Fruit fly (Drosophila melanogaster): ENCODE measurements around the gene CG43391.
"Not testable (repeated sequence)": the region's sequence is repeated elsewhere in the genome, so short reads cannot be mapped to it uniquely, and the experiment has no call there.

Gene CG43391

DNA sequence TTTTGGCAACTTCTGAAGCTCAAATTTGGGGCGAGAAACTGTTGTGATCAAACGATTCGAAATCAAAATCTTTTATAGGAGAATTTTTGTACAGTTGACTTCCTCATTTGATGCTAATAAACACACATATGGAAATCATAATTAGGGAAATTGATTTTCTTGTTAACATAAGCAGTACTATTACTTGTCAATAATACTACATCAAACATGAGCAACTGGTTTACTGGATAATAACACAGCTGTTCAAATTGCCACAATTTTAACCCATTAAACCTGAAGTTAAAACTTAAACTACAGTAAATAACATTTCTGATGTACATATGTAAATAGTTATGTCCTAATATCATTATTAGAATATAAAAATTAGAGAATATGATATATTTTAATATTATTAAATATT lies 900 bp downstream of the CG43391 start, which contains the start of gene CG43390:
CG43390 (minus strand) TSS at position 32 of the 400 bp plus-strand sequence.
- no peak for TF ChIP-seq CG14711 (tag; optimal IDR thresholded peaks at IDR 0.05)
- no peak for TF ChIP-seq CG33017 (tag; optimal IDR thresholded peaks at IDR 0.05)
- no peak for TF ChIP-seq ovo (GFP tag; optimal IDR thresholded peaks at IDR 0.05)
- TF ChIP-seq pad (GFP tag; optimal IDR thresholded peaks at IDR 0.05) = no peak
- TF ChIP-seq CG5204 (GFP tag; optimal IDR thresholded peaks at IDR 0.05) = no peak

DNA sequence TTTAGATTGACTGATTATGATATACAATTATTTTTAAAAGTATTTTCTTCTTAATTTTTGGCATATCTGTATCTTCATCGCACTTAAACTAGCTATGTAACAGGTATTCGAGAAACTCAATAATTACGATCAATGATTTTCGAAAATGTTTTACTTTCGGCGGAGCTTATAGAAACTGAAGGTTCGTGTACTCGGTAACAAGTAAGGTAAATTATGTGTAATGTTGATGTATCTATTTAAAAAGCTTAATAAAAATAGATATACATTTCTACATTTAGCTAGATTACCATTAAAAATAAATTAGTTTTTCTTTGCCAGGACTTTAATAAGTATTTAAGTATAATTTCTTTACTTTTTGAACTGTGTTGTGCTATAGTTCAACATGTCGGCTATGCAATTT lies 2.0 kb downstream of the CG43391 start:
- no peak for TF ChIP-seq Clk (GFP tag; optimal IDR thresholded peaks at IDR 0.05)
- no peak for TF ChIP-seq ovo (GFP tag; optimal IDR thresholded peaks at IDR 0.05)
- TF ChIP-seq pad (GFP tag; optimal IDR thresholded peaks at IDR 0.05) = no peak
- no peak for TF ChIP-seq CG7101 (tag; optimal IDR thresholded peaks at IDR 0.05)
- no peak for TF ChIP-seq CG11617 (GFP tag; optimal IDR thresholded peaks at IDR 0.05)
- TF ChIP-seq toe (GFP tag; optimal IDR thresholded peaks at IDR 0.05) = no peak
- no peak for TF ChIP-seq CG14711 (tag; optimal IDR thresholded peaks at IDR 0.05)
- no peak for TF ChIP-seq cnc (optimal IDR thresholded peaks at IDR 0.05)
- TF ChIP-seq Mnt (GFP tag; optimal IDR thresholded peaks at IDR 0.05) = no peak
- no peak for TF ChIP-seq CG7045 (GFP tag; optimal IDR thresholded peaks at IDR 0.05)
- TF ChIP-seq bab1 (GFP tag; optimal IDR thresholded peaks at IDR 0.05) = no peak
- no peak for TF ChIP-seq cic (GFP tag; optimal IDR thresholded peaks at IDR 0.05)
- no peak for TF ChIP-seq tj (GFP tag; optimal IDR thresholded peaks at IDR 0.05)
- no peak for TF ChIP-seq kay (GFP tag; ENCODE audit: borderline replicate concordance)
- TF ChIP-seq CG5204 (GFP tag; optimal IDR thresholded peaks at IDR 0.05) = no peak
- TF ChIP-seq CG12768 (GFP tag; optimal IDR thresholded peaks at IDR 0.05) = no peak
- no peak for TF ChIP-seq CG33017 (tag; optimal IDR thresholded peaks at IDR 0.05)
- no peak for TF ChIP-seq CG1620 (GFP tag; optimal IDR thresholded peaks at IDR 0.05)

DNA sequence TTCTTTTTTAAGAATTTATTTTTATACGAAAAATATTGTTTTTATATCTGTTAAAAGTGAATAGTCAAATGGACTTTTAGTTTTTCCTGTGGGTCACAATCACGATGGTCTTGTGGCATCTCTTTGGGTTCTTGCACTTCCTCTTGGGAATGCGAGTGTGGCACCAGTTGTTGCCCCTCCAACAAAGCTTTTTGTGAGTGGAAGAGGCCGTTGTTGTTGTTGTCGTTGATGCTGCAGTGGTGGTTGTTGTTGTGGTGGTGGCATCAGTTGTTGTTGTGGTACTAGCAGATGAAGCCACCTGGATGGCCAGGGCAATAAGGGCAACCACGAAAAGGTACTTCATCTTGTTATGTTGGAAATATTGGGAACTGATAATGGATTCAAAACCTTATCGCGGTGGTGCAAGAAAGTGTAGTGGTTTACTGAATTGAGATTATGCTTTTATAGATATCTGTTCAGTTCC lies 2.6 kb downstream of the CG43391 start, which contains the start of gene CG33270:
CG33270 (minus strand) TSS at position 413 of the 463 bp plus-strand sequence.
- TF ChIP-seq toe (GFP tag; optimal IDR thresholded peaks at IDR 0.05) = no peak

DNA sequence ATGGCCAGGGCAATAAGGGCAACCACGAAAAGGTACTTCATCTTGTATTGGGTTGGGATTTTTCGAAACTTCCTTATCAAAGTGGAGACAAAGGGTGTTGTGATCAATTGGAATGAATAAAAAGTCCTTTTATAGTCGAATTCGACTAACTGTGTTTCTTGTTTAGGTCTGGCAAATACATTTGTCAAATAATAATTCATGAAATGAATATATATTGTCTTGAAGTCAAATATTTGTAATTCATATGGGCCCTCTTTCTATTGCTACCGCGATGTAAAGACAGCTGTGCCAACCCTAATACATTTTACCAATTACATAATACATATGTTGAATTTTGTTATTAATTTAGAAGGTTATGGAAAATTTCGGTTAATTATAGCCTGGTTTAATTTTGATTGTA lies 3.4 kb downstream of the CG43391 start, which contains the start of gene CG33271:
CG33271 (minus strand) TSS at position 101 of the 400 bp plus-strand sequence.
- TF ChIP-seq Hr96 (GFP tag; optimal IDR thresholded peaks at IDR 0.05) = no peak
- no peak for TF ChIP-seq cnc (optimal IDR thresholded peaks at IDR 0.05)
- no peak for TF ChIP-seq kay (GFP tag; ENCODE audit: borderline replicate concordance)
- TF ChIP-seq CG7045 (GFP tag; optimal IDR thresholded peaks at IDR 0.05) = no peak
- TF ChIP-seq toe (GFP tag; optimal IDR thresholded peaks at IDR 0.05) = no peak
- no peak for TF ChIP-seq bab1 (GFP tag; optimal IDR thresholded peaks at IDR 0.05)
- TF ChIP-seq cic (GFP tag; optimal IDR thresholded peaks at IDR 0.05) = no peak

DNA sequence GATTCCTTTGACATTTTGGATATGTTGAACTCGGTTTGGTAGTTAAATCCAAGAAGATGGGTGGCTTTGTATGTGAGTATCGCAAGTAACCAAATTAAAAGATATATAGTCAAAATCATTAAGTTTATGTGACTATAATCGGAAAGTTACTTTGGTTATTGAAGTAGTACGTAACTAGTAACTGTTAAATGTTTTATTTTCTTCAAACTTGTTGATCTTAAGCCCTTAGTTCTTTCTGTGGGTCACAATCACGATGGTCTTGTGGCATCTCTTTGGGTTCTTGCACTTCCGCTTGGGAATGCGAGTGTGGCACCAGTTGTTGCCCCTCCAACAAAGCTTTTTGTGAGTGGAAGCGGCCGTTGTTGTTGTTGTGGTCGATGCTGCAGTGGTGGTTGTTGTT lies 3.9 kb downstream of the CG43391 start, which contains the start of gene CG33489:
CG33489 (minus strand) TSS at position 101 of the 400 bp plus-strand sequence.
- TF ChIP-seq cnc (optimal IDR thresholded peaks at IDR 0.05); CG11617 (GFP tag; optimal IDR thresholded peaks at IDR 0.05); kay (GFP tag; ENCODE audit: borderline replicate concordance): not testable (repeated sequence)

DNA sequence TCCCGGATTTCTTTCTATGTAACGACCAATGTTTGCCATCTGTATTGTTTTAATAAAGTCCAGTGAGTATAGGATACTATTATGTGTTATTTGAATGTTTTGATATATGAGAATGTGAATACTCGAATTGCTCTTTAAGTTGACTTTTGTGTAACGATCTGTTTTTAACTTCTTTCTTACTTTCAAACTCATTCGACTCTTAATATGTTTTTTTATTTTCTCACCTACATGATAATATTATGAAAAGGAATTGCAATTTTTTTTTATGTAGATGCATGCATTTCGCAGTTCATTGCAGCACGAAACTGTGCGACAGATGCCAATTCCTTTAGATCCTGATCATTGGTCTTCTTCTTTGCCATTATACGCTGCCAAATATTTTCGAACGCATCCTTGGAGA lies 6.3 kb downstream of the CG43391 start, which contains the start of gene CG33490:
CG33490 (minus strand) TSS at position 101 of the 400 bp plus-strand sequence.
- TF ChIP-seq kay (GFP tag; ENCODE audit: borderline replicate concordance) (no peak), CG33017 (tag; optimal IDR thresholded peaks at IDR 0.05) (no peak), CG7101 (tag; optimal IDR thresholded peaks at IDR 0.05) (no peak), CG5204 (GFP tag; optimal IDR thresholded peaks at IDR 0.05) (no peak), CG7045 (GFP tag; optimal IDR thresholded peaks at IDR 0.05) (no peak), Crg-1 (GFP tag; optimal IDR thresholded peaks at IDR 0.05) (no peak), cic (GFP tag; optimal IDR thresholded peaks at IDR 0.05) (no peak), CG12768 (GFP tag; optimal IDR thresholded peaks at IDR 0.05) (no peak), Hr96 (GFP tag; optimal IDR thresholded peaks at IDR 0.05) (no peak), pad (GFP tag; optimal IDR thresholded peaks at IDR 0.05) (no peak), CG11617 (GFP tag; optimal IDR thresholded peaks at IDR 0.05) (no peak), bab1 (GFP tag; optimal IDR thresholded peaks at IDR 0.05) (no peak), CG1620 (GFP tag; optimal IDR thresholded peaks at IDR 0.05) (no peak), Mnt (GFP tag; optimal IDR thresholded peaks at IDR 0.05) (no peak), Clk (GFP tag; optimal IDR thresholded peaks at IDR 0.05) (no peak)

DNA sequence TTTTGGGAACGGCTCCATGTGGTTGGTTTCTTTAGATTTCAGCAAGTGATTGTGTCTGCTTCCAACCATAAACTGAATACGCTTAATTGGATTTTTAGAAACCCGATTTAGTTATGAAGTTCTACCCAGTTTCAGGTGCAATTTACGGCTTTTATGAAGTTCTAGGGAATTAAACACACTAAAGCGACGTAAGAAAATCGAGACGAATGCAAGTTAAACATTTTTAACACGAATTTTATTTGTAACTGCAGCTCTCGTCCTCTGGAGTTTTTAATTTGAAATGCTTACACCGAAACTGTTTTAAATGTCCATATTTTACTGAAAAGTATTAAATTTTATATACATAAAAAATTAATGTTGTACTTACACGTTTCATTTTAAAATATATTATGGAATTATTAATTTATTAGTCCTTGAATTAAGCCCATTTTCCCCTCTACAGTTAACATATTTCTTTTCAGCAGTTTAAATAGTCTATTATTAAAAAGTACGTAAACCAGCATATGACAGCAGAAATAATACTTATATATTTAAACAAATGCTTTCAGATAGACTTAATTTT lies 16.8 kb downstream of the CG43391 start, which contains the start of the genes CG46412 and CG33267:
CG46412 (minus strand) TSS at position 101 of the 562 bp plus-strand sequence.
CG33267 (plus strand) TSS at position 512 of the 562 bp plus-strand sequence.
- TF ChIP-seq CG1620 (GFP tag; optimal IDR thresholded peaks at IDR 0.05) = no peak
- no peak for TF ChIP-seq bab1 (GFP tag; optimal IDR thresholded peaks at IDR 0.05)
- no peak for TF ChIP-seq toe (GFP tag; optimal IDR thresholded peaks at IDR 0.05)
- TF ChIP-seq cnc (optimal IDR thresholded peaks at IDR 0.05) = no peak
- TF ChIP-seq CG11617 (GFP tag; optimal IDR thresholded peaks at IDR 0.05) = no peak
- TF ChIP-seq Mnt (GFP tag; optimal IDR thresholded peaks at IDR 0.05) = no peak
- no peak for TF ChIP-seq tj (GFP tag; optimal IDR thresholded peaks at IDR 0.05)
- TF ChIP-seq ovo (GFP tag; optimal IDR thresholded peaks at IDR 0.05) = no peak
- TF ChIP-seq Crg-1 (GFP tag; optimal IDR thresholded peaks at IDR 0.05) = no peak
- no peak for TF ChIP-seq pad (GFP tag; optimal IDR thresholded peaks at IDR 0.05)
- TF ChIP-seq CG7101 (tag; optimal IDR thresholded peaks at IDR 0.05) = no peak
- TF ChIP-seq kay (GFP tag; ENCODE audit: borderline replicate concordance) = no peak
- TF ChIP-seq CG5204 (GFP tag; optimal IDR thresholded peaks at IDR 0.05) = no peak

Measured in whole organism, adult.